Fruit fly (Drosophila melanogaster): ENCODE data around the gene CG9917.

CG9917 gene

DNA sequence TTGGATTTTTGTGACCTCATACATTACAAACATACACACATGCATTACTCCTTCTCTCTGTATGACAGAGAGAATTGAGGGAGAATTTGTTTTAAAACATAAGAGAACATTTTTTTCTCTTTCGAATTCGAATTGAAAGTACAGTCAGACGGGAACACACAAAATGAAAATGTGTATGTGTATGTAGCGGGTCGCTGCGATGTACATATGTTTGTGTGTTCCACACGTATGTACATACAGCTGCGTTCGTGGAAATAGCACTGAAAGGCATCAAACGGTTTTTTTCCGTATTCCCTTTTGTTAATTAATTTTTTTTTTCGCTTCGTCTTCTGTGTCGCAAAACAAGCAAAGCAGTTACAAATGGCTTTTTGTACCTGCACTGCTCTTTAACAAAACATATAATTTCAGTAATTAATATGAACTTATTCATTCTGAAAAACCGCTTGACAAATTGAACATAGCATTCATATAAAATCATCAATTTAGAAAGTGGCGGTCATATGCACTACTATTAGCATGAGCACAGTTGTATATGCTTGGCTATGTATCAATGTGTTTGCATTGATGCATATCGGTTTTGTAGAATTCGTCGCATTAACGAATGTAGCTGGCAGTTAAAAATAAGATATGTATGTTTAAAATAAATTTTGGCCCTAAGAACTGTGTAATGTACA, 9.7 kb upstream of the CG9917 start (continued):
- TF ChIP-seq CG12219 (GFP tag; optimal IDR thresholded peaks at IDR 0.05) (peak; percentile 96), grn (GFP tag; optimal IDR thresholded peaks at IDR 0.05) (peak; percentile 91), zen2 (GFP tag; IDR thresholded peaks at IDR 0.05; ENCODE audit: partially characterized antibody) (no peak), CG12104 (GFP tag; optimal IDR thresholded peaks at IDR 0.05) (peak; percentile 94), sna (GFP tag; IDR thresholded peaks at IDR 0.05; ENCODE audit: partially characterized antibody) (no peak), NC2β (GFP tag; optimal IDR thresholded peaks at IDR 0.05) (peak; percentile 90), nau (GFP tag; optimal IDR thresholded peaks at IDR 0.05) (peak; percentile 95), toy (GFP tag; IDR thresholded peaks at IDR 0.05) (peak; percentile 80), Camta (GFP tag; optimal IDR thresholded peaks at IDR 0.05) (peak; percentile 96), Chrac-16 (GFP tag; optimal IDR thresholded peaks at IDR 0.05) (peak; percentile 91), Sry-δ (GFP tag; optimal IDR thresholded peaks at IDR 0.05) (peak; percentile 49), nerfin-2 (GFP tag; IDR thresholded peaks at IDR 0.05; ENCODE audit: partially characterized antibody) (no peak), Six4 (GFP tag; optimal IDR thresholded peaks at IDR 0.05) (peak; percentile 92), Poxn (GFP tag; IDR thresholded peaks at IDR 0.05) (no peak; the same call in none of the 2 replicates), stwl (tag; optimal IDR thresholded peaks at IDR 0.05) (peak; percentile 46), Ravus (GFP tag; IDR thresholded peaks at IDR 0.05) (peak; percentile 70), hbn (GFP tag; IDR thresholded peaks at IDR 0.05; ENCODE audit: partially characterized antibody) (no peak), emc (GFP tag; optimal IDR thresholded peaks at IDR 0.05) (peak; percentile 90), CG3838 (GFP tag; optimal IDR thresholded peaks at IDR 0.05) (peak; percentile 90), pnt (GFP tag; optimal IDR thresholded peaks at IDR 0.05) (peak; percentile 93), CG31388 (GFP tag; optimal IDR thresholded peaks at IDR 0.05) (peak; percentile 73), CG8924 (tag; optimal IDR thresholded peaks at IDR 0.05) (peak; percentile 98), BtbVII (GFP tag; optimal IDR thresholded peaks at IDR 0.05) (peak; percentile 96), CG1233 (GFP tag; optimal IDR thresholded peaks at IDR 0.05) (peak; percentile 97), E2f2 (GFP tag; IDR thresholded peaks at IDR 0.05) (peak; percentile 77), Kr (GFP tag; optimal IDR thresholded peaks at IDR 0.05) (peak; percentile 62), CG6254 (GFP tag; optimal IDR thresholded peaks at IDR 0.05) (peak; percentile 91), Rfx (GFP tag; IDR thresholded peaks at IDR 0.05) (peak; percentile 93), CG8944 (GFP tag; optimal IDR thresholded peaks at IDR 0.05) (peak; percentile 91), hb (GFP tag; IDR thresholded peaks at IDR 0.05; ENCODE audit: partially characterized antibody) (no peak), row (GFP tag; IDR thresholded peaks at IDR 0.05) (peak; percentile 95), CG15479 (GFP tag; optimal IDR thresholded peaks at IDR 0.05) (no peak), CG18599 (GFP tag; optimal IDR thresholded peaks at IDR 0.05) (peak; percentile 97), CG3281 (GFP tag; optimal IDR thresholded peaks at IDR 0.05) (peak; percentile 97), CG15269 (tag; optimal IDR thresholded peaks at IDR 0.05) (peak; percentile 97), Asciz (GFP tag; optimal IDR thresholded peaks at IDR 0.05) (peak; percentile 94), CG1603 (tag; optimal IDR thresholded peaks at IDR 0.05) (peak; percentile 89), CG6854 (GFP tag; optimal IDR thresholded peaks at IDR 0.05) (peak; percentile 95), CG10959 (GFP tag; IDR thresholded peaks at IDR 0.05) (peak; percentile 81), dm (GFP tag; optimal IDR thresholded peaks at IDR 0.05) (peak; percentile 90), kah (GFP tag; optimal IDR thresholded peaks at IDR 0.05) (peak; percentile 93), D19B (GFP tag; optimal IDR thresholded peaks at IDR 0.05) (peak; percentile 91), Dip3 (GFP tag; optimal IDR thresholded peaks at IDR 0.05) (peak; percentile 96), CG12391 (tag; optimal IDR thresholded peaks at IDR 0.05) (peak; percentile 97), CG2202 (tag; optimal IDR thresholded peaks at IDR 0.05) (peak; percentile 94), CG9876 (GFP tag; optimal IDR thresholded peaks at IDR 0.05) (peak; percentile 91), Usf (GFP tag; optimal IDR thresholded peaks at IDR 0.05) (peak; percentile 92), CG10654 (GFP tag; optimal IDR thresholded peaks at IDR 0.05) (peak; percentile 94), seq (GFP tag; IDR thresholded peaks at IDR 0.05) (peak; percentile 93)
